Fruit fly (Drosophila melanogaster): ENCODE data around the gene fiz.

fiz gene

DNA sequence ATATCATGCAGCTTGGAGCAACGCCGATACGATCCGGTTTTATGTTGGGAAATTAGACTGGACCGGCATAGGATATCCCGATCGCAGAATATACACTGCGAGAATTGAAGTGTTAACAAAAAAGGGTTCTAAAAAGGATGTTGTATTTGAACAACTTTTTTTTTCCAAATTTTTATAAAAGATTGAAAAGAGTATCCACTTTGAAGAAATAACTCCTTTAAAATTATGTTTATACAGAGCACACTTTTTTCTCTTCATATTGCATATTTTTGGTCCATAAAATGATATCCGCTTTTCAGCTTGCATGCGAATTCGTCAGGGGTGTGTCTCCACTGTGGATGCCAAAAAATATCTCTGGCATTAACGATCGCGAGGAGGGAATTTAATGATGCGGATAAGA, 17.2 kb downstream of the fiz start (continued):
- TF ChIP-seq Hr39 (GFP tag; optimal IDR thresholded peaks at IDR 0.05), result peak; percentile 42
- no peak for TF ChIP-seq Sox15 (GFP tag; optimal IDR thresholded peaks at IDR 0.05)
- peak; percentile 30 for TF ChIP-seq CG3919 (GFP tag; optimal IDR thresholded peaks at IDR 0.05)
- no peak for TF ChIP-seq CG10669 (GFP tag; optimal IDR thresholded peaks at IDR 0.05)
- TF ChIP-seq ss (GFP tag; optimal IDR thresholded peaks at IDR 0.05), result no peak
- TF ChIP-seq CG6792 (GFP tag; optimal IDR thresholded peaks at IDR 0.05), result peak; percentile 26
- peak; percentile 29 for TF ChIP-seq acj6 (GFP tag; optimal IDR thresholded peaks at IDR 0.05)
- TF ChIP-seq CG6808 (GFP tag; optimal IDR thresholded peaks at IDR 0.05), result no peak
- no peak for TF ChIP-seq vri (GFP tag; optimal IDR thresholded peaks at IDR 0.05)

DNA sequence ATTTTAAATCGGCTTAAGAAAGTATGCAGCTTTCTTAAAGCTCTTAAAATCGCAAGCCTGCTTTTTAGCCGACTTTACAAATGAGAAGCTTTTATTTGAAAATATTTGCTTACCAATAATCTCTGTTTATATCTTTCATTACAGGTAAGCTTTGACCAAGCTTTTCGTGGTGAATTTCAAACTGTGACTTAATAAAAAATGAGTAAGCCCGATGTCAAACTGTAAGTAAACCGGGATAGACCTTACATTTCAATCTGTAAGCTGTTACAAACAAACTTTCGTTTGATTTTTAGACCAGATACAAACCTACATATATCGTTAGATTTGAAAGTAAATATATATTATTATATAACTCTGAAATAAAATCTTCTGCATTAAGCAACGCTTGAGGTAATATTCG, 24.0 kb downstream of the fiz start:
- peak; percentile 25 for TF ChIP-seq fkh (GFP tag; optimal IDR thresholded peaks at IDR 0.05)
- TF ChIP-seq svp (GFP tag), result no peak

DNA sequence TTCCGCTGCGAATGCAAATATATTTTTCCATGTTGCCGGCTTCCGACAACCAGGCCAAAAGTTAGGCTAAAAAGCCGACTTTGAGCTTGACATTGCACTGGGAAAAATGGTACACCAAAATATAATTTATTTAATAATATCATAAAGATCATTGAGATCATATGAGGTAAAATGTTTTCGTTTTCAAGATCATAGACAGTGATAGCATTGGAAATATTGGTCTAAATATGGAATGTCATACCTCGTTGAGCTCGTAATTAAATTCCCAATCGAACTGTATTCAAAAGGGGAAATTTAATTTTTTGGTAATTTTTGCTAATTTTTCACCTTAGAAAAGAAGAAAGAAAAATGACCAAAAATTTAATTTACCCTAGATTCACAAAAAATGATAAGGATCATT, 25.5 kb downstream of the fiz start:
- TF ChIP-seq CG4318 (GFP tag; optimal IDR thresholded peaks at IDR 0.05), result peak; percentile 21
- TF ChIP-seq CG6808 (GFP tag; optimal IDR thresholded peaks at IDR 0.05), result no peak
- TF ChIP-seq CG6163 (GFP tag; IDR thresholded peaks at IDR 0.05), result no peak
- TF ChIP-seq CG34406 (GFP tag; optimal IDR thresholded peaks at IDR 0.05), result peak; percentile 4
- TF ChIP-seq Smox (GFP tag; optimal IDR thresholded peaks at IDR 0.05), result no peak
- TF ChIP-seq Ets21C (GFP tag; optimal IDR thresholded peaks at IDR 0.05), result no peak
- no peak for TF ChIP-seq Eip75B (GFP tag; optimal IDR thresholded peaks at IDR 0.05)
- TF ChIP-seq Met (GFP tag; optimal IDR thresholded peaks at IDR 0.05), result no peak
- peak; percentile 1 for TF ChIP-seq dac (GFP tag; optimal IDR thresholded peaks at IDR 0.05)
- TF ChIP-seq Blimp-1 (GFP tag; optimal IDR thresholded peaks at IDR 0.05), result no peak
- peak; percentile 65 for TF ChIP-seq Eip78C (GFP tag)
- no peak for TF ChIP-seq CG16779 (tag; optimal IDR thresholded peaks at IDR 0.05)
- peak; percentile 46 for TF ChIP-seq Hr4 (GFP tag; optimal IDR thresholded peaks at IDR 0.05)
- TF ChIP-seq CG32006 (GFP tag; optimal IDR thresholded peaks at IDR 0.05), result peak; percentile 67
- TF ChIP-seq CG6276 (GFP tag; optimal IDR thresholded peaks at IDR 0.05), result no peak
- TF ChIP-seq CG6792 (GFP tag; optimal IDR thresholded peaks at IDR 0.05), result no peak
- TF ChIP-seq acj6 (GFP tag; optimal IDR thresholded peaks at IDR 0.05), result no peak
- TF ChIP-seq topi (GFP tag; optimal IDR thresholded peaks at IDR 0.05), result no peak
- TF ChIP-seq CG8119 (GFP tag; IDR thresholded peaks at IDR 0.05), result 0 out of 3 replicates have a peak, but pooled peaks have one; percentile 30
- peak; percentile 16 for TF ChIP-seq OdsH (GFP tag; optimal IDR thresholded peaks at IDR 0.05)

DNA sequence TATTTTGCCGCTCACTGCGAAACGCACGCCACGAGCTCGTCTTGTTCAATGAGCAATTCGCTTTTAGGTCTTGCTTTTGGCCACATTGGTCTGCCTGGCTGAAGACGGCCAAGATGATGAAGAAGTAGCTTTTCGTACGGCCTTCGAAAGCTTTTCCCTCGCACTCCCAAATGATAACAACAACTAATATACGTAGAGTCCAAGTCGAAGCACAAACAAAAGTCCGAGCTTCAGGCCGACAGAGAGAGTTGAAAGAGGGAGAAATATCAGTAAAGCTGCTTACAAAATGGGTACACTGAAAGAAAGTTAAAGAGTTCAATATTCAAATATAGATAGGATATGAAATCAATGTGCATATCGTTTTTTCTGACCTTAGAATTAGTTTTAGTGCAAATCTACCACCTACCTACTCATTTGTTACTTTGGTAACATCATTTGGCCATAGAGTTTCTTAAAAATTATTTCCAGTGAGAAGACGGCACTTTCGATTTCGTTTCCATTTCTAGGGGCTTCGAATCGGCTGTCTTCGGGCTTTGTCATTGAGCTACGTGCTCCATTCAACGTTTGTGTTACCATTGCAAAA, 26.9 kb downstream of the fiz start, which contains the start of the genes CG45064 and CG45065:
Gene CG45064, minus strand, starts transcription at position 51 of the 583 bp plus-strand sequence.
Gene CG45065, minus strand, starts transcription at position 51 of the 583 bp plus-strand sequence.
- TF ChIP-seq CG11762 (GFP tag; optimal IDR thresholded peaks at IDR 0.05; ENCODE audit: insufficient read depth), result peak; percentile 85
- peak; percentile 86 for TF ChIP-seq acj6 (GFP tag; optimal IDR thresholded peaks at IDR 0.05)
- TF ChIP-seq pdm3 (GFP tag; optimal IDR thresholded peaks at IDR 0.05), result peak; percentile 91
- peak; percentile 84 for TF ChIP-seq CG10631 (GFP tag; optimal IDR thresholded peaks at IDR 0.05)
- TF ChIP-seq Hr38 (GFP tag; optimal IDR thresholded peaks at IDR 0.05), result peak; percentile 41
- TF ChIP-seq CG34406 (GFP tag; optimal IDR thresholded peaks at IDR 0.05), result peak; percentile 90
- peak; percentile 64 for TF ChIP-seq CG3032 (tag; optimal IDR thresholded peaks at IDR 0.05)
- TF ChIP-seq Ets21C (GFP tag; optimal IDR thresholded peaks at IDR 0.05), result peak; percentile 76
- peak; percentile 98 for TF ChIP-seq Blimp-1 (GFP tag; optimal IDR thresholded peaks at IDR 0.05)
- TF ChIP-seq fkh (GFP tag; optimal IDR thresholded peaks at IDR 0.05), result peak; percentile 8
- peak; percentile 88 for TF ChIP-seq Sox102F (GFP tag; optimal IDR thresholded peaks at IDR 0.05)
- TF ChIP-seq CG10669 (GFP tag; optimal IDR thresholded peaks at IDR 0.05), result peak; percentile 66
- TF ChIP-seq CG4318 (GFP tag; optimal IDR thresholded peaks at IDR 0.05), result peak; percentile 87
- peak; percentile 91 for TF ChIP-seq CG6792 (GFP tag; optimal IDR thresholded peaks at IDR 0.05)
- TF ChIP-seq Hr4 (GFP tag; optimal IDR thresholded peaks at IDR 0.05), result peak; percentile 97
- peak; percentile 90 for TF ChIP-seq Eip75B (GFP tag; optimal IDR thresholded peaks at IDR 0.05)
- peak; percentile 36 for TF ChIP-seq Eip93F (GFP tag; optimal IDR thresholded peaks at IDR 0.05)
- TF ChIP-seq esn (GFP tag; optimal IDR thresholded peaks at IDR 0.05), result peak; percentile 92
- TF ChIP-seq Eip78C (GFP tag), result peak; percentile 97
- peak; percentile 64 for TF ChIP-seq fd85E (GFP tag; optimal IDR thresholded peaks at IDR 0.05)
- peak; percentile 89 for TF ChIP-seq Met (GFP tag; optimal IDR thresholded peaks at IDR 0.05)
- peak; percentile 88 for TF ChIP-seq CG31627 (GFP tag; optimal IDR thresholded peaks at IDR 0.05)
- TF ChIP-seq achi (GFP tag; optimal IDR thresholded peaks at IDR 0.05), result peak; percentile 84
- TF ChIP-seq eg (GFP tag; IDR thresholded peaks at IDR 0.05), result peak; percentile 94
- TF ChIP-seq CG11902 (GFP tag; optimal IDR thresholded peaks at IDR 0.05), result peak; percentile 80
- TF ChIP-seq Hr39 (GFP tag; optimal IDR thresholded peaks at IDR 0.05), result peak; percentile 89
- peak; percentile 52 for TF ChIP-seq CG16779 (tag; optimal IDR thresholded peaks at IDR 0.05)
- peak; percentile 91 for TF ChIP-seq CG6163 (GFP tag; IDR thresholded peaks at IDR 0.05)
- peak; percentile 45 for TF ChIP-seq spab (GFP tag; optimal IDR thresholded peaks at IDR 0.05)
- no peak for TF ChIP-seq CG6854 (GFP tag; optimal IDR thresholded peaks at IDR 0.05)

Measured in whole organism, prepupa.